Fruit fly (Drosophila melanogaster) whole organism, embryonic: ENCODE measurements around the gene CG33093.
A peak's percentile ranks its signal among the peaks of the same experiment; 100 is the strongest.

ENCODE experiments used
- Asciz ChIP-seq: fragments of 200-800 bp; sonication (Bioruptor generic); optimal IDR thresholded peaks from 2 replicates; lab custom pipeline; 2017; ENCODE audit warnings: missing biosample characterization, mild to moderate bottlenecking, missing genetic modification characterization, missing genetic modification reagents
- Atf-2 ChIP-seq: fragments of 200-800 bp; sonication (Bioruptor generic); optimal IDR thresholded peaks from 2 replicates; lab custom pipeline; 2016; ENCODE audit warnings: missing biosample characterization, missing genetic modification characterization
- CG10565 ChIP-seq: fragments of 200-800 bp; sonication (Bioruptor generic); optimal IDR thresholded peaks from 3 replicates; lab custom pipeline; 2016; ENCODE audit warnings: missing biosample characterization, mild to moderate bottlenecking, missing genetic modification characterization
- CG11398 ChIP-seq: fragments of 200-800 bp; sonication (Bioruptor generic); optimal IDR thresholded peaks from 2 replicates; lab custom pipeline; 2016; ENCODE audit warnings: missing biosample characterization, missing genetic modification characterization
- CG11504 ChIP-seq: fragments of 200-800 bp; sonication (Bioruptor generic); optimal IDR thresholded peaks from 3 replicates; lab custom pipeline; 2019; ENCODE audit warnings: missing biosample characterization, mild to moderate bottlenecking, missing genetic modification characterization, moderate library complexity
- CG12659 ChIP-seq: fragments of 200-800 bp; sonication (Bioruptor generic); optimal IDR thresholded peaks from 3 replicates; lab custom pipeline; 2017; ENCODE audit warnings: mild to moderate bottlenecking, missing biosample characterization, missing genetic modification reagents, missing genetic modification characterization
- CG12744 ChIP-seq: fragments of 200-800 bp; sonication (Bioruptor generic); optimal IDR thresholded peaks from 2 replicates; lab custom pipeline; 2016; ENCODE audit warnings: missing biosample characterization, missing genetic modification characterization
- CG15269 ChIP-seq: fragments of 200-800 bp; sonication (Bioruptor generic); optimal IDR thresholded peaks from 2 replicates; lab custom pipeline; 2018; ENCODE audit warnings: missing biosample characterization, mild to moderate bottlenecking, missing genetic modification characterization, moderate library complexity
- CG17361 ChIP-seq: fragments of 200-800 bp; sonication (Bioruptor generic); IDR thresholded peaks from 3 replicates; pipeline ENCODE4 v1.3.6; 2022; ENCODE audit warnings: missing biosample characterization, missing genetic modification characterization
- CG17568 ChIP-seq: fragments of 200-800 bp; sonication (Bioruptor generic); optimal IDR thresholded peaks from 2 replicates; lab custom pipeline; 2018; ENCODE audit warnings: missing biosample characterization, mild to moderate bottlenecking, missing genetic modification characterization, moderate library complexity
- CG2120 ChIP-seq: fragments of 200-800 bp; sonication (Bioruptor generic); optimal IDR thresholded peaks from 3 replicates; lab custom pipeline; 2016; ENCODE audit warnings: missing biosample characterization, missing genetic modification characterization
- CG2202 ChIP-seq: fragments of 200-800 bp; sonication (Bioruptor generic); optimal IDR thresholded peaks from 2 replicates; lab custom pipeline; 2018; ENCODE audit warnings: missing biosample characterization, mild to moderate bottlenecking, missing genetic modification characterization
- CG30020 ChIP-seq: fragments of 200-800 bp; optimal IDR thresholded peaks from 2 replicates; lab custom pipeline; 2019; ENCODE audit warnings: missing biosample characterization, mild to moderate bottlenecking, missing genetic modification characterization, moderate library complexity
- CG4617 ChIP-seq: fragments of 200-800 bp; sonication (Bioruptor generic); optimal IDR thresholded peaks from 3 replicates; lab custom pipeline; 2016; ENCODE audit warnings: missing biosample characterization, missing genetic modification characterization, borderline replicate concordance
- CG6175 ChIP-seq: fragments of 200-800 bp; sonication (Bioruptor generic); IDR thresholded peaks from 3 replicates; pipeline ENCODE4 v1.3.6; 2022; ENCODE audit warnings: missing biosample characterization, missing genetic modification characterization
- CG6654 ChIP-seq: fragments of 200-800 bp; sonication (Bioruptor generic); optimal IDR thresholded peaks from 2 replicates; lab custom pipeline; 2017; ENCODE audit warnings: missing biosample characterization, mild to moderate bottlenecking, missing genetic modification characterization
- CG6854 ChIP-seq: fragments of 200-800 bp; sonication (Bioruptor generic); optimal IDR thresholded peaks from 3 replicates; lab custom pipeline; 2017; ENCODE audit warnings: missing biosample characterization, mild to moderate bottlenecking, missing genetic modification characterization
- CG7357 ChIP-seq: fragments of 200-800 bp; sonication (Bioruptor generic); IDR thresholded peaks from 3 replicates; pipeline ENCODE4 v1.3.6; 2022; ENCODE audit warnings: missing biosample characterization, missing genetic modification characterization
- CG7372 ChIP-seq: fragments of 200-800 bp; sonication (Bioruptor generic); IDR thresholded peaks from 2 replicates; pipeline ENCODE4 v1.3.6; 2022; ENCODE audit warnings: missing biosample characterization, missing genetic modification characterization
- D19B ChIP-seq: fragments of 200-800 bp; sonication (Bioruptor generic); optimal IDR thresholded peaks from 2 replicates; lab custom pipeline; 2017; ENCODE audit warnings: missing biosample characterization, mild to moderate bottlenecking, missing genetic modification characterization
- Fer3 ChIP-seq: fragments of 200-800 bp; sonication (Bioruptor generic); optimal IDR thresholded peaks from 2 replicates; lab custom pipeline; 2018; ENCODE audit warnings: missing biosample characterization, mild to moderate bottlenecking, missing genetic modification characterization, moderate library complexity
- Gug ChIP-seq: fragments of 200-800 bp; sonication (Bioruptor generic); IDR thresholded peaks from 4 replicates; pipeline ENCODE4 v1.3.6; 2022; ENCODE audit warnings: missing biosample characterization, missing genetic modification characterization
- HLH54F ChIP-seq: fragments of 200-800 bp; sonication (Bioruptor generic); optimal IDR thresholded peaks from 3 replicates; lab custom pipeline; 2016; ENCODE audit warnings: missing biosample characterization, missing genetic modification characterization
- Mad ChIP-seq: fragments of 200-800 bp; sonication (Bioruptor generic); optimal IDR thresholded peaks from 2 replicates; lab custom pipeline; 2016; ENCODE audit warnings: missing biosample characterization, missing genetic modification characterization
- Max ChIP-seq: fragments of 200-800 bp; sonication (Bioruptor generic); optimal IDR thresholded peaks from 2 replicates; lab custom pipeline; 2016; ENCODE audit warnings: missing biosample characterization, mild to moderate bottlenecking, missing genetic modification characterization
- NfI ChIP-seq: fragments of 200-800 bp; sonication (Bioruptor generic); optimal IDR thresholded peaks from 3 replicates; lab custom pipeline; 2018; ENCODE audit warnings: missing biosample characterization, mild to moderate bottlenecking, missing genetic modification characterization, moderate library complexity
- Sry-δ ChIP-seq: fragments of 200-800 bp; sonication (Bioruptor generic); optimal IDR thresholded peaks from 2 replicates; lab custom pipeline; 2016; ENCODE audit warnings: missing biosample characterization, missing genetic modification characterization
- abd-A ChIP-seq: fragments of 200-800 bp; sonication (Bioruptor generic); optimal IDR thresholded peaks from 3 replicates; lab custom pipeline; 2019; ENCODE audit warnings: missing biosample characterization, mild to moderate bottlenecking, missing genetic modification characterization, moderate library complexity
- ash1 ChIP-seq: fragments of 200-800 bp; sonication (Bioruptor generic); optimal IDR thresholded peaks from 2 replicates; lab custom pipeline; 2018; ENCODE audit warnings: missing biosample characterization, mild to moderate bottlenecking, missing genetic modification characterization
- bcd ChIP-seq: fragments of 200-800 bp; sonication (Bioruptor generic); optimal IDR thresholded peaks from 2 replicates; lab custom pipeline; 2017; ENCODE audit warnings: missing biosample characterization, mild to moderate bottlenecking, missing genetic modification characterization
- cad ChIP-seq: fragments of >200 bp; optimal IDR thresholded peaks from 2 replicates; lab custom pipeline; 2017; ENCODE audit warnings: missing biosample characterization, missing genetic modification characterization
- cg ChIP-seq: fragments of 200-800 bp; sonication (Bioruptor generic); optimal IDR thresholded peaks from 3 replicates; lab custom pipeline; 2019; ENCODE audit warnings: missing biosample characterization, mild to moderate bottlenecking, missing genetic modification characterization, moderate library complexity
- disco-r ChIP-seq: fragments of 200-800 bp; sonication (Bioruptor generic); optimal IDR thresholded peaks from 2 replicates; lab custom pipeline; 2016; ENCODE audit warnings: missing biosample characterization, missing genetic modification characterization
- fru ChIP-seq: fragments of >200 bp; optimal IDR thresholded peaks from 2 replicates; lab custom pipeline; 2017
- fu2 ChIP-seq: fragments of 200-800 bp; sonication (Bioruptor generic); optimal IDR thresholded peaks from 2 replicates; lab custom pipeline; 2016; ENCODE audit warnings: missing biosample characterization, missing genetic modification characterization
- gce ChIP-seq: fragments of 200-800 bp; sonication (Bioruptor generic); IDR thresholded peaks from 3 replicates; pipeline ENCODE4 v1.3.6; 2022; ENCODE audit warnings: missing biosample characterization, missing genetic modification characterization
- gsb ChIP-seq: fragments of 200-800 bp; sonication (Bioruptor generic); IDR thresholded peaks from 2 replicates; pipeline ENCODE4 v1.3.6; 2022; ENCODE audit warnings: missing biosample characterization, missing genetic modification characterization
- jigr1 ChIP-seq: fragments of 200-800 bp; sonication (Bioruptor generic); IDR thresholded peaks from 3 replicates; pipeline ENCODE4 v1.3.6; 2022; ENCODE audit warnings: missing biosample characterization, missing genetic modification characterization
- jumu ChIP-seq: fragments of 200-800 bp; sonication (Bioruptor generic); optimal IDR thresholded peaks from 3 replicates; lab custom pipeline; 2016; ENCODE audit warnings: missing biosample characterization, missing genetic modification characterization
- otp ChIP-seq: fragments of 200-800 bp; sonication (Bioruptor generic); IDR thresholded peaks from 3 replicates; pipeline ENCODE4, ENCODE4 v1.3.6; 2022; ENCODE audit warnings: missing biosample characterization, missing genetic modification characterization
- pum ChIP-seq: fragments of 200-800 bp; sonication (Bioruptor generic); optimal IDR thresholded peaks from 2 replicates; lab custom pipeline; 2016; ENCODE audit warnings: missing biosample characterization, missing genetic modification characterization
- rib ChIP-seq: fragments of 200-800 bp; sonication (Bioruptor generic); IDR thresholded peaks from 2 replicates; pipeline ENCODE4 v1.3.6; 2022; ENCODE audit warnings: missing biosample characterization, missing genetic modification characterization
- ro ChIP-seq: fragments of 200-800 bp; sonication (Bioruptor generic); IDR thresholded peaks from 2 replicates; pipeline ENCODE4 v1.3.6; 2022; ENCODE audit warnings: missing biosample characterization, missing genetic modification characterization
- scrt ChIP-seq: fragments of 200-800 bp; sonication (Bioruptor generic); optimal IDR thresholded peaks from 2 replicates; lab custom pipeline; 2018; ENCODE audit warnings: missing biosample characterization, mild to moderate bottlenecking, missing genetic modification characterization, moderate library complexity
- slou ChIP-seq: fragments of 200-800 bp; sonication (Bioruptor generic); optimal IDR thresholded peaks from 3 replicates; lab custom pipeline; 2016; ENCODE audit warnings: missing biosample characterization, missing genetic modification characterization
- slp2 ChIP-seq: fragments of 200-800 bp; sonication (Bioruptor generic); optimal IDR thresholded peaks from 2 replicates; lab custom pipeline; 2016; ENCODE audit warnings: missing biosample characterization, missing genetic modification characterization
- sna ChIP-seq: fragments of 200-800 bp; sonication (Bioruptor generic); IDR thresholded peaks from 2 replicates; pipeline ENCODE4 v1.3.6; 2022; ENCODE audit warnings: missing biosample characterization, missing genetic modification characterization; ENCODE audit not compliant: partially characterized antibody
- tap ChIP-seq: fragments of 200-800 bp; optimal IDR thresholded peaks from 3 replicates; lab custom pipeline; 2019; ENCODE audit warnings: missing biosample characterization, mild to moderate bottlenecking, missing genetic modification characterization, moderate library complexity
- tin ChIP-seq: fragments of 200-800 bp; sonication (Bioruptor generic); optimal IDR thresholded peaks from 3 replicates; lab custom pipeline; 2016; ENCODE audit warnings: missing biosample characterization, missing genetic modification characterization
- vfl ChIP-seq: fragments of 200-800 bp; sonication (Bioruptor generic); optimal IDR thresholded peaks from 2 replicates; lab custom pipeline; 2016; ENCODE audit warnings: missing biosample characterization, missing genetic modification characterization
- zfh1 ChIP-seq: fragments of 200-800 bp; sonication (Bioruptor generic); IDR thresholded peaks from 3 replicates; pipeline ENCODE4 v1.3.6; 2022; ENCODE audit warnings: missing biosample characterization, missing genetic modification characterization

The CG33093 gene

DNA sequence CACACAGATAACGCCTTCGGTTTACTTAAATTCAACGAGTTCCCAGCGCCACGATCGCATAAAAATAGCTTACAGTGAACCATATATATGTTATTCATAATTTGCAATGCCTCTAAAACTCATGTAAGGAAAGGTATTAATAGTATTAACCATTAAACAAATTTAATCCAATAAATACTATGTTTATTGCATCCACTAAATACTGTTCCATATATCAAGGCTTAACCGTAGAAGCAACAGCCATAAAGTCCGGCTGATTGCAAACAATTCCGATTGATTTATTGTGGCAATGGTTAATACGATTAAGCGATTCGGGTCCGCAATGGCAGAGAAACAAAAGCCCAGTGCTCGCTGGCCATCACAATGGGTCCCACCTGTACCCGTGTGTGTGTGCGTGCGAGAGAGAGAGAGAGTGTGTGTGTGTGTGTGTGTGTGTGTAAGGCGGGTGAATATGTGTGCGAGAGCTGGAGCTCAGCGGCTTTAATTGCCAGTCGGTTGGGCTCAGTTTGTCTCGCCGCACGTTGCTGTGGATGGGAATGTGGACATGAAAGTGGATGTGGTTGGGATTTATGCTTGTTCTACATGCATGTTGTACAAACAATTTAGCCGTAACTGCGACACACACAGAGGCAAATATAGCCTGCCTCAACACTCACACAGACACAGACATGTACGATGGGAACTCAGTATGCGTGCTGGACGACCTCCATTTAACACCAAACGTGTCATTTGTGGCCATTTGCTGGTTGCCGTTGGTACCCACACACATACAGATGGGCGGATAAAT is 37.0 kb downstream of the CG33093 start (continued):
- TF ChIP-seq scrt (GFP tag; lab: Kevin White, UChicago) (peak; percentile 52), pum (GFP tag; lab: Kevin White, UChicago) (no peak), gsb (GFP tag; lab: Robert Waterston, UW) (no peak), rib (GFP tag; lab: Robert Waterston, UW) (no peak), CG11398 (no peak), CG10565 (GFP tag; lab: Kevin White, UChicago) (no peak), CG6654 (GFP tag; lab: Kevin White, UChicago) (peak; percentile 22), CG4617 (GFP tag; lab: Kevin White, UChicago) (no peak), Atf-2 (no peak), CG7357 (GFP tag; lab: Robert Waterston, UW) (no peak), Mad (no peak), ash1 (GFP tag; lab: Kevin White, UChicago) (no peak), cad (GFP tag; lab: Kevin White, UChicago) (no peak), tin (peak; percentile 36), abd-A (tag; lab: Kevin White, UChicago) (peak; percentile 81), CG12659 (GFP tag; lab: Kevin White, UChicago) (no peak), Sry-δ (no peak), bcd (peak; percentile 39), Fer3 (peak; percentile 44), otp (GFP tag; lab: Robert Waterston, UW) (no peak), HLH54F (GFP tag; lab: Kevin White, UChicago) (peak; percentile 19), CG17361 (GFP tag; lab: Robert Waterston, UW) (no peak), D19B (peak; percentile 6), zfh1 (GFP tag; lab: Robert Waterston, UW) (0 out of 3 replicates have a peak, but pooled peaks have one; percentile 37), CG7372 (GFP tag; lab: Robert Waterston, UW) (no peak), slp2 (no peak), CG17568 (GFP tag; lab: Kevin White, UChicago) (no peak), Asciz (GFP tag; lab: Kevin White, UChicago) (peak; percentile 53), CG2120 (GFP tag; lab: Kevin White, UChicago) (peak; percentile 57), cg (GFP tag; lab: Kevin White, UChicago) (peak; percentile 35), CG11504 (tag; lab: Kevin White, UChicago) (peak; percentile 70), jigr1 (GFP tag; lab: Robert Waterston, UW) (no peak), fu2 (GFP tag; lab: Kevin White, UChicago) (no peak), disco-r (GFP tag; lab: Kevin White, UChicago) (no peak), fru (lab: Kevin White, UChicago) (no peak), sna (GFP tag; lab: Robert Waterston, UW) (no peak), tap (tag; lab: Kevin White, UChicago) (peak; percentile 36), NfI (GFP tag; lab: Kevin White, UChicago) (no peak), slou (GFP tag; lab: Kevin White, UChicago) (no peak), Max (GFP tag; lab: Kevin White, UChicago) (peak; percentile 35), vfl (no peak), ro (GFP tag; lab: Robert Waterston, UW) (no peak), CG6854 (peak; percentile 13), CG2202 (tag; lab: Kevin White, UChicago) (no peak), CG12744 (no peak), CG6175 (0 out of 3 replicates have a peak, but pooled peaks have one; percentile 8), jumu (GFP tag; lab: Kevin White, UChicago) (no peak), CG15269 (peak; percentile 25), Gug (no peak), CG30020 (no peak), gce (GFP tag; lab: Robert Waterston, UW) (no peak)
